Worm (Caenorhabditis elegans): Measurements from ENCODE around the gene Y97E10AR.3.

ce11 chrV:8013901-8014388 lies 6.6 kb upstream of the Y97E10AR.3 start, which contains the start of gene Y97E10AR.6:
- no peak for TF ChIP-seq ceh-14 (tag; optimal IDR thresholded peaks at IDR 0.05)
- no peak for TF ChIP-seq gmeb-2 (tag; optimal IDR thresholded peaks at IDR 0.05)
- TF ChIP-seq tbx-2 (tag; optimal IDR thresholded peaks at IDR 0.05): no peak
- no peak for TF ChIP-seq T23F11.4 (GFP tag; optimal IDR thresholded peaks at IDR 0.05)
- TF ChIP-seq dmd-4 (tag; optimal IDR thresholded peaks at IDR 0.05; ENCODE audit: borderline replicate concordance): no peak
- TF ChIP-seq Y22D7AL.16 (tag; optimal IDR thresholded peaks at IDR 0.05): no peak
- no peak for TF ChIP-seq C38D4.7 (GFP tag; optimal IDR thresholded peaks at IDR 0.05)
